Worm (Caenorhabditis elegans): ENCODE data around the gene sqst-5.

- TF ChIP-seq hif-1 (tag; optimal IDR thresholded peaks at IDR 0.05) (no peak), aha-1 (tag) (no peak), mdl-1 (tag; optimal IDR thresholded peaks at IDR 0.05) (no peak), hlh-30 (tag; optimal IDR thresholded peaks at IDR 0.05; ENCODE audit: insufficient read depth) (no peak), lin-39 (tag; optimal IDR thresholded peaks at IDR 0.05) (no peak), Y105C5A.15 (GFP tag; IDR thresholded peaks at IDR 0.05) (no peak), zag-1 (tag; optimal IDR thresholded peaks at IDR 0.05) (no peak), ceh-82 (tag; optimal IDR thresholded peaks at IDR 0.05) (no peak), nhr-11 (tag; optimal IDR thresholded peaks at IDR 0.05) (no peak), fkh-10 (GFP tag; optimal IDR thresholded peaks at IDR 0.05) (no peak), zip-2 (tag; optimal IDR thresholded peaks at IDR 0.05) (no peak), nhr-102 (tag; optimal IDR thresholded peaks at IDR 0.05) (no peak)
Measured at ce11 chrIII:146369-146768, 1.1 kb downstream of the sqst-5 start, which contains the start of gene fbxb-84.

Measured in whole organism, L4 larva.